Fruit fly (Drosophila melanogaster) Kc167 (cell line): Measurements from ENCODE around the gene Atac1.

Experiments used
- Myc ChIP-seq: fragments of >200 bp; optimal IDR thresholded peaks from 2 replicates; lab custom pipeline; 2017; ENCODE audit warnings: missing external identifiers
- Sin3A ChIP-seq: fragments of >200 bp; optimal IDR thresholded peaks from 2 replicates; lab custom pipeline; 2018; ENCODE audit warnings: missing external identifiers
- h ChIP-seq: fragments of >200 bp; optimal IDR thresholded peaks from 3 replicates; lab custom pipeline; 2018; ENCODE audit warnings: missing external identifiers
- insv ChIP-seq: fragments of >200 bp; optimal IDR thresholded peaks from 3 replicates; lab custom pipeline; 2018; ENCODE audit warnings: missing external identifiers
- psq ChIP-seq: fragments of >200 bp; optimal IDR thresholded peaks from 2 replicates; lab custom pipeline; 2017; ENCODE audit warnings: missing external identifiers

dm6 chr2L:6945088-6945487, 15.0 kb downstream of the Atac1 start, which contains the start of gene Fgop2:
- TF ChIP-seq h (lab: Kevin White, UChicago) = no peak
- TF ChIP-seq psq (lab: Kevin White, UChicago) = no peak
- TF ChIP-seq Sin3A (lab: Kevin White, UChicago) = no peak
- no peak for TF ChIP-seq Myc (lab: Kevin White, UChicago)
- no peak for TF ChIP-seq insv (lab: Kevin White, UChicago)
